Worm (Caenorhabditis elegans): Measurements from ENCODE around the gene nep-22.

- no peak for TF ChIP-seq lag-1 (GFP tag; IDR thresholded peaks at IDR 0.05)
- no peak for TF ChIP-seq lin-40 (tag; optimal IDR thresholded peaks at IDR 0.05)
- TF ChIP-seq nfya-2 (GFP tag; IDR thresholded peaks at IDR 0.05): no peak
Measured at ce11 chrX:9022779-9023178, 11.6 kb upstream of the nep-22 start, which contains the start of gene T25B6.6.
